Worm (Caenorhabditis elegans): ENCODE data around the gene pdr-1.

DNA sequence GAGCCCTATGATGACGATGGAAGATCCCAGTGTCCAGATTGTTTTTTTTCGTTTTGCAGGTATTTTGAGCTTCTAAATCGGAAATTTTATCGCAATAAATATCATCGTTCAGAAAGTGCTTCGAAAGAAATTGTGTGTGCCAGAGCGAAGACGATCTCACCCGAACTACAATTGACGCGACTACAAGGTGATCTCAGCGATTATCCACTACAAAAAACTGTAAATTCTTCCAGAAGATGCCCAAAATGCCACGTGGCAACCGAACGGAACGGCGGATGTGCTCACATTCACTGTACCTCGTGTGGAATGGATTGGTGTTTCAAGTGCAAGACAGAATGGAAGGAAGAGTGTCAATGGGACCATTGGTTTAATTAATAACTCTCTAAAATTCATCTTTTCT lies 1.6 kb downstream of the pdr-1 start, which contains the start of gene mdt-29:
- TF ChIP-seq egrh-3 (GFP tag; IDR thresholded peaks at IDR 0.05) (no peak), nhr-80 (tag; optimal IDR thresholded peaks at IDR 0.05) (no peak), unc-62 (GFP tag; optimal IDR thresholded peaks at IDR 0.05) (no peak), ama-1 (optimal IDR thresholded peaks at IDR 0.05) (no peak), ama-1 (GFP tag; optimal IDR thresholded peaks at IDR 0.05) (no peak), somi-1 (GFP tag; optimal IDR thresholded peaks at IDR 0.05) (no peak), hlh-12 (tag; optimal IDR thresholded peaks at IDR 0.05) (no peak), D2030.7 (GFP tag; IDR thresholded peaks at IDR 0.05) (no peak), dpl-1 (GFP tag; optimal IDR thresholded peaks at IDR 0.05) (no peak), snpc-1.1 (tag; optimal IDR thresholded peaks at IDR 0.05; ENCODE audit: insufficient read depth) (no peak), ztf-6 (GFP tag; IDR thresholded peaks at IDR 0.05) (no peak), nfya-2 (GFP tag; IDR thresholded peaks at IDR 0.05) (no peak), ets-4 (GFP tag; optimal IDR thresholded peaks at IDR 0.05) (no peak), F49E8.2 (tag; optimal IDR thresholded peaks at IDR 0.05; ENCODE audit: insufficient read depth) (no peak), dpff-1 (tag; optimal IDR thresholded peaks at IDR 0.05) (no peak)

Measured in whole organism, young adult.